Fruit fly (Drosophila melanogaster): ENCODE measurements around the gene Acsf3.
A peak's percentile ranks its signal among the peaks of the same experiment; 100 is the strongest.

DNA sequence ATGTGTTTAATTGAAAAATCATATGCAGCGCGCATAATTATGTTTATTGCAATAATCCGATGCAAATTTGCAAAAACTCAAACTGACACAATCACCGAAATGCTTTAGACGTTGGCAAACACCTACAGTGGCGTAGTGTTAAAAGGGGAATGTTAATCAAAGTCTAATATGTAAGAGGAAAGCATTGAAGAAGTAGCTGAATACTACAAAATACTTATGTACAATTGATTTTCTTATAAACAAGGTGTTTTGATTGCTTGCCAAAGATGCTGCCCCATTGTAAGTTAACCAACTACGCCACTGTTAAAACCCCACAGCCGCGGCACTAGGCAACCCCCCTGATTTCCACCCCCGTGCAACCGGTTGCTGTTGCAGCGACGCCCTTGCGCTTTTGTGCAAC, 50.7 kb downstream of the Acsf3 start:
- TF ChIP-seq CG13204 (GFP tag; optimal IDR thresholded peaks at IDR 0.05), result no peak
- peak; percentile 37 for TF ChIP-seq CG14655 (GFP tag; optimal IDR thresholded peaks at IDR 0.05)
- peak; percentile 52 for TF ChIP-seq CG8159 (tag; optimal IDR thresholded peaks at IDR 0.05)
- TF ChIP-seq CG12605 (GFP tag; IDR thresholded peaks at IDR 0.05), result no peak
- TF ChIP-seq CG4496 (GFP tag; IDR thresholded peaks at IDR 0.05), result no peak
- TF ChIP-seq EcR (GFP tag; optimal IDR thresholded peaks at IDR 0.05), result no peak
- TF ChIP-seq Pif1A (GFP tag; optimal IDR thresholded peaks at IDR 0.05), result peak; percentile 37
- TF ChIP-seq CG34367 (tag; optimal IDR thresholded peaks at IDR 0.05), result peak; percentile 8
- TF ChIP-seq Pif1B (GFP tag; optimal IDR thresholded peaks at IDR 0.05), result no peak
- peak; percentile 43 for TF ChIP-seq CG15710 (tag; optimal IDR thresholded peaks at IDR 0.05)
- TF ChIP-seq CG8301 (tag; optimal IDR thresholded peaks at IDR 0.05), result peak; percentile 21
- TF ChIP-seq CG10348 (GFP tag; IDR thresholded peaks at IDR 0.05), result no peak
